Worm (Caenorhabditis elegans) whole organism, L2 larva: ENCODE data around the gene cee-1.

ENCODE experiments used
- C34F6.9 ChIP-seq: fragments of 150-350 bp; optimal IDR thresholded peaks from 2 replicates; lab custom pipeline; 2014; ENCODE audit warnings: missing biosample characterization, missing genetic modification characterization
- F13H6.1 ChIP-seq: sonication (generic microtip); optimal IDR thresholded peaks from 2 replicates; lab custom pipeline; 2016; ENCODE audit warnings: missing genetic modification characterization, missing compliant biosample characterization
- R02D3.7 ChIP-seq: fragments of 150-350 bp; optimal IDR thresholded peaks from 2 replicates; lab custom pipeline; 2014; ENCODE audit warnings: missing biosample characterization, missing genetic modification characterization
- Y55F3AM.14 ChIP-seq: fragments of 200-800 bp; sonication (Bioruptor generic); optimal IDR thresholded peaks from 2 replicates; lab custom pipeline; 2018; ENCODE audit warnings: mild to moderate bottlenecking, missing genetic modification characterization, missing compliant biosample characterization
- ZK546.5 ChIP-seq: sonication (generic microtip); optimal IDR thresholded peaks from 2 replicates; lab custom pipeline; 2017; ENCODE audit warnings: missing biosample characterization, missing genetic modification characterization
- alr-1 ChIP-seq: fragments of 150-350 bp; optimal IDR thresholded peaks from 2 replicates; lab custom pipeline; 2014; ENCODE audit warnings: missing biosample characterization, missing genetic modification characterization
- ama-1 ChIP-seq: fragments of 150-350 bp; optimal IDR thresholded peaks from 2 replicates; lab custom pipeline; 2018; ENCODE audit warnings: inconsistent platforms
- blmp-1 ChIP-seq: sonication (generic microtip); optimal IDR thresholded peaks from 2 replicates; lab custom pipeline; 2017; ENCODE audit warnings: missing genetic modification characterization, mild to moderate bottlenecking, missing compliant biosample characterization, antibody characterized with exemption, moderate library complexity; ENCODE audit not compliant: insufficient read depth
- ceh-16 ChIP-seq: fragments of 150-350 bp; optimal IDR thresholded peaks from 2 replicates; lab custom pipeline; 2014; ENCODE audit warnings: missing biosample characterization, missing genetic modification characterization
- ceh-82 ChIP-seq: fragments of 150-350 bp; optimal IDR thresholded peaks from 2 replicates; lab custom pipeline; 2014; ENCODE audit warnings: missing biosample characterization, missing genetic modification characterization
- crh-2 ChIP-seq: sonication (generic microtip); optimal IDR thresholded peaks from 2 replicates; lab custom pipeline; 2017; ENCODE audit warnings: missing biosample characterization, missing genetic modification characterization
- dmd-4 ChIP-seq: sonication (generic microtip); optimal IDR thresholded peaks from 2 replicates; lab custom pipeline; 2017; ENCODE audit warnings: missing biosample characterization, missing genetic modification characterization
- egl-27 ChIP-seq: sonication (generic microtip); optimal IDR thresholded peaks from 3 replicates; lab custom pipeline; 2017; ENCODE audit warnings: missing biosample characterization, missing genetic modification reagents, missing genetic modification characterization
- elt-1 ChIP-seq: fragments of 150-350 bp; optimal IDR thresholded peaks from 2 replicates; lab custom pipeline; 2014; ENCODE audit warnings: missing biosample characterization, missing genetic modification characterization
- elt-3 ChIP-seq: sonication (generic microtip); optimal IDR thresholded peaks from 2 replicates; lab custom pipeline; 2017; ENCODE audit warnings: missing biosample characterization, missing genetic modification characterization
- fos-1 ChIP-seq: fragments of 150-350 bp; optimal IDR thresholded peaks from 2 replicates; lab custom pipeline; 2014; ENCODE audit warnings: missing biosample characterization, missing genetic modification characterization
- gmeb-1 ChIP-seq: fragments of 150-350 bp; optimal IDR thresholded peaks from 2 replicates; lab custom pipeline; 2014; ENCODE audit warnings: missing biosample characterization, missing genetic modification characterization
- lin-13 ChIP-seq: fragments of 150-350 bp; optimal IDR thresholded peaks from 2 replicates; lab custom pipeline; 2014; ENCODE audit warnings: missing biosample characterization, missing genetic modification reagents, missing genetic modification characterization
- lin-39 ChIP-seq: fragments of 150-350 bp; optimal IDR thresholded peaks from 2 replicates; lab custom pipeline; 2014; ENCODE audit warnings: missing biosample characterization, missing genetic modification reagents, missing genetic modification characterization
- lsy-2 ChIP-seq, 2 experiments: fragments of 150-350 bp in 1 of 2; sonication (generic microtip) in 1 of 2; optimal IDR thresholded peaks; 2 replicates each; lab custom pipeline; 2014 to 2017; ENCODE audit warnings: missing biosample characterization in 2 of 2, missing genetic modification characterization in 2 of 2
- mab-5 ChIP-seq: fragments of 150-350 bp; optimal IDR thresholded peaks from 2 replicates; lab custom pipeline; 2014; ENCODE audit warnings: missing biosample characterization, missing genetic modification characterization
- mbf-1 ChIP-seq: sonication (generic microtip); optimal IDR thresholded peaks from 2 replicates; lab custom pipeline; 2017; ENCODE audit warnings: missing biosample characterization, missing genetic modification characterization
- mdl-1 ChIP-seq, 2 experiments: fragments of 150-350 bp in 1 of 2; sonication (generic microtip) in 1 of 2; optimal IDR thresholded peaks; 2 replicates each; lab custom pipeline; 2017; ENCODE audit warnings: missing biosample characterization in 2 of 2, missing genetic modification characterization in 2 of 2
- nhr-10 ChIP-seq: sonication (generic microtip); optimal IDR thresholded peaks from 2 replicates; lab custom pipeline; 2017; ENCODE audit warnings: missing biosample characterization, missing genetic modification characterization
- nhr-11 ChIP-seq: fragments of 150-350 bp; optimal IDR thresholded peaks from 2 replicates; lab custom pipeline; 2014; ENCODE audit warnings: missing biosample characterization, missing genetic modification characterization
- nhr-12 ChIP-seq: fragments of 150-350 bp; optimal IDR thresholded peaks from 2 replicates; lab custom pipeline; 2014; ENCODE audit warnings: missing biosample characterization, missing genetic modification characterization
- nhr-129 ChIP-seq: fragments of 150-350 bp; optimal IDR thresholded peaks from 2 replicates; lab custom pipeline; 2014; ENCODE audit warnings: missing biosample characterization, missing genetic modification characterization
- nhr-21 ChIP-seq: fragments of 150-350 bp; optimal IDR thresholded peaks from 2 replicates; lab custom pipeline; 2014; ENCODE audit warnings: missing biosample characterization, missing genetic modification characterization
- nhr-23 ChIP-seq: fragments of 150-350 bp; optimal IDR thresholded peaks from 2 replicates; lab custom pipeline; 2014; ENCODE audit warnings: missing biosample characterization, missing genetic modification reagents, missing genetic modification characterization
- nhr-237 ChIP-seq: fragments of 150-350 bp; optimal IDR thresholded peaks from 2 replicates; lab custom pipeline; 2014; ENCODE audit warnings: missing biosample characterization, missing genetic modification characterization
- nhr-25 ChIP-seq: fragments of 150-350 bp; sonication (generic microtip); optimal IDR thresholded peaks from 3 replicates; lab custom pipeline; 2014; ENCODE audit warnings: missing biosample characterization, missing genetic modification characterization
- nhr-6 ChIP-seq: fragments of 150-350 bp; optimal IDR thresholded peaks from 2 replicates; lab custom pipeline; 2014; ENCODE audit warnings: missing biosample characterization, missing genetic modification characterization
- nhr-77 ChIP-seq: fragments of 150-350 bp; optimal IDR thresholded peaks from 2 replicates; lab custom pipeline; 2014; ENCODE audit warnings: missing biosample characterization, missing genetic modification characterization
- sem-4 ChIP-seq: fragments of 150-350 bp; optimal IDR thresholded peaks from 2 replicates; lab custom pipeline; 2014; ENCODE audit warnings: missing biosample characterization, missing genetic modification reagents, missing genetic modification characterization
- skn-1 ChIP-seq: sonication (generic microtip); optimal IDR thresholded peaks from 2 replicates; lab custom pipeline; 2017; ENCODE audit warnings: missing biosample characterization, missing genetic modification characterization
- sma-3 ChIP-seq: sonication (generic microtip); optimal IDR thresholded peaks from 2 replicates; lab custom pipeline; 2016; ENCODE audit warnings: missing genetic modification reagents, missing genetic modification characterization, missing compliant biosample characterization
- sma-9 ChIP-seq, 2 experiments: fragments of 150-350 bp in 1 of 2; sonication (generic microtip) in 1 of 2; optimal IDR thresholded peaks; 2 replicates each; lab custom pipeline; 2014 to 2016; ENCODE audit warnings: missing genetic modification characterization in 2 of 2, mild to moderate bottlenecking in 1 of 2, missing biosample characterization in 1 of 2, missing compliant biosample characterization in 1 of 2, missing genetic modification reagents in 1 of 2, moderate library complexity in 1 of 2
- unc-39 ChIP-seq: fragments of 150-350 bp; optimal IDR thresholded peaks from 2 replicates; lab custom pipeline; 2014; ENCODE audit warnings: missing biosample characterization, missing genetic modification characterization
- unc-55 ChIP-seq: fragments of 150-350 bp; sonication (generic microtip); optimal IDR thresholded peaks from 3 replicates; lab custom pipeline; 2014; ENCODE audit warnings: missing biosample characterization, missing genetic modification reagents, missing genetic modification characterization
- unc-62 ChIP-seq: fragments of 150-350 bp; optimal IDR thresholded peaks from 2 replicates; lab custom pipeline; 2014; ENCODE audit warnings: missing biosample characterization, missing genetic modification reagents, missing genetic modification characterization
- zag-1 ChIP-seq: fragments of 150-350 bp; optimal IDR thresholded peaks from 2 replicates; lab custom pipeline; 2014; ENCODE audit warnings: missing biosample characterization, missing genetic modification characterization
- ztf-11 ChIP-seq: sonication (generic microtip); optimal IDR thresholded peaks from 2 replicates; lab custom pipeline; 2017; ENCODE audit warnings: missing biosample characterization, missing genetic modification characterization
- ztf-4 ChIP-seq: fragments of 150-350 bp; optimal IDR thresholded peaks from 2 replicates; lab custom pipeline; 2014; ENCODE audit warnings: missing biosample characterization, missing genetic modification characterization

The cee-1 gene

ce11 chrIII:4909938-4910337 lies 2.6 kb upstream of the cee-1 start, which contains the start of gene F26F4.12:
F26F4.12 (minus strand) TSS chrIII:4910038.
- no peak for TF ChIP-seq nhr-77
- TF ChIP-seq zag-1 (tag; lab: Kevin White, UChicago): no peak
- TF ChIP-seq nhr-10 (tag; lab: Kevin White, UChicago): no peak

- TF ChIP-seq dmd-4 (tag; lab: Kevin White, UChicago): no peak
- no peak for TF ChIP-seq C34F6.9 (tag; lab: Kevin White, UChicago)
- TF ChIP-seq ama-1 (lab: Kevin White, UChicago): no peak
- no peak for TF ChIP-seq Y55F3AM.14 (GFP tag; lab: Kevin White, UChicago)
- no peak for TF ChIP-seq ztf-4 (tag; lab: Kevin White, UChicago)
- no peak for TF ChIP-seq nhr-77
- TF ChIP-seq sma-3: no peak
- TF ChIP-seq nhr-12: no peak
- TF ChIP-seq elt-3: no peak
- TF ChIP-seq mab-5 (tag; lab: Kevin White, UChicago): no peak
- TF ChIP-seq R02D3.7 (tag; lab: Kevin White, UChicago): no peak
Observed at ce11 chrIII:4910956-4911355, 1.5 kb upstream of the cee-1 start, which contains the start of gene F26F4.2. F26F4.2 (plus strand) TSS chrIII:4911256.

- TF ChIP-seq crh-2 (no peak), nhr-10 (tag; lab: Kevin White, UChicago) (no peak), gmeb-1 (tag; lab: Kevin White, UChicago) (no peak)
Observed at ce11 chrIII:4913736-4914135, 1.2 kb downstream of the cee-1 start.

DNA sequence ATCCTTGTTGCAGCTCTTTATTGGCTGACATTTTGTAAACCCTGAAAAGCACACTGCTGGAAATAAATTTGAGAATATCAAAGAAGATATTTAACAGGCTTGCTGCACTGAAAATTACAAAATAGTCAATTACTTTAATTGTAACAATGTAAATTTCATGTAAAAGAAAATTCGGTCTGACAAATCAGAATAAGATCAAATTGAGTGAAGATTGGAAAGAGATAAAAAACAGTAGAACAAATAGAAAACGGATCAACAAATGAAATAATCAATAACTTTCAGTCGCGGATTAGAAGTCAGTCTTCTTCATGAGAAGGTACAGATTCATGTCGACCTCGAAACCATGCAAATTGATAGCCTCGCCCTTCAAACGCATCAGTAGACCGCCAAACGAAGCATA lies 4.6 kb downstream of the cee-1 start, which contains the start of gene rars-1:
Gene rars-1 (minus strand): TSS at position 101 of the 400 bp plus-strand sequence.
- TF ChIP-seq nhr-77: no peak
- TF ChIP-seq nhr-23 (tag; lab: Kevin White, UChicago): no peak
- no peak for TF ChIP-seq Y55F3AM.14 (GFP tag; lab: Kevin White, UChicago)
- no peak for TF ChIP-seq nhr-10 (tag; lab: Kevin White, UChicago)
- no peak for TF ChIP-seq lin-13 (GFP tag; lab: Kevin White, UChicago)
- no peak for TF ChIP-seq alr-1 (tag; lab: Kevin White, UChicago)

DNA sequence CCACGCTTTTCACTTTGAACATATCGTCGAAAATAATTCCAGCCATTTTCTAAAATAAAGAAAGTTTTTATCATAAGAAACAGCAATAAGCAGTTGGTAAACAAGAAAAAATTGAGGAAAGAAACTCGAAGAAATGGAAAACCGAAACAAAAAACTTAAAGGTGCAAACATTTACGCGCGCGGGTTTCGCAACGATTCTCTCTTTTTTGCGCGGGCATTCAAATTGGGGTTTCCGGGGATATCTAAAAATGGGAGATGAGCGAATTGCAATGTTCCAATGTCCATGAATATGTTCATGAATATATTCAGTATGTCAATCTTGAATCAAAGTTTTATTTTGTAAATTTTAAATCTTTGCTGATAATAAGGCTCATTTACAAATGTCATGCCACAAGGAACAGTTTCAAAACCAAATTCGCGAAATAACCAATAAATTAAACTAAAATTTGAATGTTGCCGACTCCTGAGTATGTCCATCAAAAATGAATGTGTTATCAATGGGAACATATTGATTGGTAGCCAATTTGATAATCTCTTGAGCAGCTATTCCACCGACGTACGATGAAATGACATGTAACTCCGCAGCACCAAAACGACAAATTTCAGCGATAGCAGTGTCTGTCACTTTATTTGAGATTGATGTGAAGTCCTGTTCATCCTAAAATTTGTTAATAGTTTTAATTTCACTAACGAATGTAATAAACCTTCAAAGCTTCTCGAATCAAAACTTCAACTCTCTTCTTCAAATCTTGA lies 5.6 kb downstream of the cee-1 start, which contains the start of gene rpb-8:
Gene rpb-8 (minus strand): TSS at position 49 of the 753 bp plus-strand sequence.
- peak; percentile 29 for TF ChIP-seq F13H6.1 (tag; lab: Kevin White, UChicago)
- TF ChIP-seq ZK546.5 (tag; lab: Kevin White, UChicago): no peak
- no peak for TF ChIP-seq elt-1 (tag; lab: Kevin White, UChicago)
- TF ChIP-seq unc-39 (tag; lab: Kevin White, UChicago): no peak
- TF ChIP-seq lin-39 (tag; lab: Kevin White, UChicago): no peak
- no peak for TF ChIP-seq skn-1
- peak; percentile 55 for TF ChIP-seq nhr-129 (tag; lab: Kevin White, UChicago)
- no peak for TF ChIP-seq ztf-11 (tag; lab: Kevin White, UChicago)
- peak; percentile 14 to 75 for TF ChIP-seq lsy-2 (tag; optimal IDR thresholded peaks at IDR 0.05; lab: Kevin White, UChicago)
- no peak for TF ChIP-seq mbf-1 (tag; lab: Kevin White, UChicago)
- TF ChIP-seq sma-9 (GFP tag; optimal IDR thresholded peaks at IDR 0.05; lab: Kevin White, UChicago): peak; percentile 13
- TF ChIP-seq sma-9 (tag; optimal IDR thresholded peaks at IDR 0.05; lab: Kevin White, UChicago): no peak
- no peak for TF ChIP-seq mdl-1 (tag; optimal IDR thresholded peaks at IDR 0.05; lab: Kevin White, UChicago)
- no peak for TF ChIP-seq egl-27 (tag; lab: Kevin White, UChicago)
- no peak for TF ChIP-seq nhr-11 (tag; lab: Kevin White, UChicago)
- TF ChIP-seq C34F6.9 (tag; lab: Kevin White, UChicago): peak; percentile 64
- no peak for TF ChIP-seq nhr-6 (tag; lab: Kevin White, UChicago)
- peak; percentile 89 for TF ChIP-seq gmeb-1 (tag; lab: Kevin White, UChicago)
- TF ChIP-seq unc-55: peak; percentile 90
- no peak for TF ChIP-seq R02D3.7 (tag; lab: Kevin White, UChicago)
- TF ChIP-seq nhr-237: no peak
- TF ChIP-seq fos-1 (tag; lab: Kevin White, UChicago): peak; percentile 29
- peak; percentile 18 for TF ChIP-seq blmp-1 (tag; lab: Kevin White, UChicago)
- TF ChIP-seq sem-4 (tag; lab: Kevin White, UChicago): no peak
- TF ChIP-seq ceh-16 (tag; lab: Kevin White, UChicago): no peak
- TF ChIP-seq dmd-4 (tag; lab: Kevin White, UChicago): no peak
- no peak for TF ChIP-seq ztf-4 (tag; lab: Kevin White, UChicago)
- peak; percentile 3 for TF ChIP-seq nhr-21
- TF ChIP-seq ama-1 (lab: Kevin White, UChicago): peak; percentile 44
- TF ChIP-seq ceh-82: no peak
- TF ChIP-seq mab-5 (tag; lab: Kevin White, UChicago): no peak
- TF ChIP-seq sma-3: peak; percentile 18
- TF ChIP-seq nhr-25 (tag; lab: Kevin White, UChicago): peak; percentile 16
- TF ChIP-seq nhr-12: no peak
- TF ChIP-seq unc-62: no peak
- TF ChIP-seq crh-2: peak; percentile 45
- no peak for TF ChIP-seq Y55F3AM.14 (GFP tag; lab: Kevin White, UChicago)
